Worm (Caenorhabditis elegans): ENCODE results near the gene F13E9.9.

F13E9.9 gene

ce11 chrIV:10935853-10936491, 37.0 kb upstream of the F13E9.9 start, which contains the start of gene lgg-2 (continued):
- no peak for TF ChIP-seq vab-15 (tag; optimal IDR thresholded peaks at IDR 0.05)
- peak; percentile 92 for TF ChIP-seq fkh-8 (tag; optimal IDR thresholded peaks at IDR 0.05)
- TF ChIP-seq mef-2 (tag; optimal IDR thresholded peaks at IDR 0.05), result peak; percentile 76
- peak; percentile 89 for TF ChIP-seq elt-2 (tag; optimal IDR thresholded peaks at IDR 0.05)
- no peak for TF ChIP-seq ces-1 (GFP tag; optimal IDR thresholded peaks at IDR 0.05)
- no peak for TF ChIP-seq C34B4.2 (tag; optimal IDR thresholded peaks at IDR 0.05)
- TF ChIP-seq ceh-8 (GFP tag; optimal IDR thresholded peaks at IDR 0.05), result peak; percentile 93
- peak; percentile 86 for TF ChIP-seq pax-3 (tag; optimal IDR thresholded peaks at IDR 0.05)
- no peak for TF ChIP-seq fkh-4 (tag; optimal IDR thresholded peaks at IDR 0.05; ENCODE audit: borderline replicate concordance)
- peak; percentile 84 for TF ChIP-seq mab-9 (GFP tag; IDR thresholded peaks at IDR 0.05)
- peak; percentile 61 for TF ChIP-seq zag-1 (tag; optimal IDR thresholded peaks at IDR 0.05)
- peak; percentile 62 to 98 for TF ChIP-seq mdl-1 (tag; optimal IDR thresholded peaks at IDR 0.05)
- TF ChIP-seq tlp-1 (tag; optimal IDR thresholded peaks at IDR 0.05), result no peak

- peak; percentile 62 to 68 (median 64) for TF ChIP-seq dpl-1 (GFP tag; optimal IDR thresholded peaks at IDR 0.05)
- no peak for TF ChIP-seq ceh-90 (tag; optimal IDR thresholded peaks at IDR 0.05)
- peak; percentile 77 for TF ChIP-seq fos-1 (tag; optimal IDR thresholded peaks at IDR 0.05)
- TF ChIP-seq skn-1 (tag; optimal IDR thresholded peaks at IDR 0.05), result peak; percentile 78
- TF ChIP-seq grh-1 (GFP tag; IDR thresholded peaks at IDR 0.05), result peak; percentile 51
- TF ChIP-seq sox-4 (tag; optimal IDR thresholded peaks at IDR 0.05), result peak; percentile 78
- peak in 2 of 6 experiments; percentile 39 to 69 for TF ChIP-seq elt-3 (tag; optimal IDR thresholded peaks at IDR 0.05)
- TF ChIP-seq tlp-1 (tag; optimal IDR thresholded peaks at IDR 0.05), result no peak
- TF ChIP-seq ztf-11 (tag; optimal IDR thresholded peaks at IDR 0.05), result peak in 1 of 2 experiments; percentile 86
- peak; percentile 93 for TF ChIP-seq swsn-7 (tag; optimal IDR thresholded peaks at IDR 0.05)
- TF ChIP-seq ama-1 (optimal IDR thresholded peaks at IDR 0.05), result peak; percentile 93
- no peak for TF ChIP-seq mab-9 (GFP tag; IDR thresholded peaks at IDR 0.05)
- peak; percentile 67 for TF ChIP-seq aly-2 (tag; optimal IDR thresholded peaks at IDR 0.05)
- peak; percentile 30 for TF ChIP-seq hpl-2 (GFP tag; optimal IDR thresholded peaks at IDR 0.05)
- peak; percentile 57 for TF ChIP-seq nhr-237 (tag; optimal IDR thresholded peaks at IDR 0.05)
- peak; percentile 79 to 86 for TF ChIP-seq lin-35 (GFP tag; optimal IDR thresholded peaks at IDR 0.05)
- TF ChIP-seq mdl-1 (tag; optimal IDR thresholded peaks at IDR 0.05), result peak in 1 of 2 experiments; percentile 96
- peak; percentile 88 for TF ChIP-seq lin-39 (tag; optimal IDR thresholded peaks at IDR 0.05)
- peak; percentile 77 for TF ChIP-seq C16A3.4 (tag; optimal IDR thresholded peaks at IDR 0.05)
- peak; percentile 96 for TF ChIP-seq mep-1 (tag; optimal IDR thresholded peaks at IDR 0.05)
- peak; percentile 96 for TF ChIP-seq snu-23 (GFP tag; optimal IDR thresholded peaks at IDR 0.05)
- TF ChIP-seq ceh-82 (tag; optimal IDR thresholded peaks at IDR 0.05), result peak; percentile 47 to 84 (median 66)
- no peak for TF ChIP-seq C34B4.2 (tag; optimal IDR thresholded peaks at IDR 0.05)
- TF ChIP-seq pqm-1 (tag; optimal IDR thresholded peaks at IDR 0.05), result no peak
- no peak for TF ChIP-seq zag-1 (tag; optimal IDR thresholded peaks at IDR 0.05)
- peak; percentile 63 for TF ChIP-seq aha-1 (tag; optimal IDR thresholded peaks at IDR 0.05)
- TF ChIP-seq alr-1 (tag; optimal IDR thresholded peaks at IDR 0.05; ENCODE audit: borderline replicate concordance), result no peak
- peak; percentile 94 for TF ChIP-seq ztf-4 (tag; optimal IDR thresholded peaks at IDR 0.05)
- no peak for TF ChIP-seq hlh-17 (GFP tag; optimal IDR thresholded peaks at IDR 0.05; ENCODE audit: borderline replicate concordance)
- TF ChIP-seq unc-86 (tag; optimal IDR thresholded peaks at IDR 0.05), result peak; percentile 96
- no peak for TF ChIP-seq pag-3 (tag; optimal IDR thresholded peaks at IDR 0.05; ENCODE audit: borderline replicate concordance, insufficient read depth)
- TF ChIP-seq lin-15B (tag; optimal IDR thresholded peaks at IDR 0.05), result no peak
- TF ChIP-seq unc-130 (tag; optimal IDR thresholded peaks at IDR 0.05), result peak; percentile 65
- peak; percentile 57 for TF ChIP-seq fkh-10 (GFP tag; optimal IDR thresholded peaks at IDR 0.05)
- TF ChIP-seq xbp-1 (tag; optimal IDR thresholded peaks at IDR 0.05), result peak; percentile 91
- no peak for TF ChIP-seq ceh-63 (GFP tag; optimal IDR thresholded peaks at IDR 0.05)
- TF ChIP-seq unc-98 (GFP tag; IDR thresholded peaks at IDR 0.05), result peak; percentile 51
- peak; percentile 90 for TF ChIP-seq tbx-2 (tag; optimal IDR thresholded peaks at IDR 0.05)
- TF ChIP-seq nhr-28 (tag; optimal IDR thresholded peaks at IDR 0.05), result no peak
- peak; percentile 99 for TF ChIP-seq dsc-1 (tag; optimal IDR thresholded peaks at IDR 0.05)
- TF ChIP-seq irx-1 (tag; optimal IDR thresholded peaks at IDR 0.05), result peak; percentile 76
- TF ChIP-seq egl-13 (tag; optimal IDR thresholded peaks at IDR 0.05), result peak; percentile 83
These were observed 36.3 kb upstream of the F13E9.9 start for ce11 chrIV:10935336-10935735.

Measured in whole organism, L1 larva.